Fruit fly (Drosophila melanogaster): ENCODE measurements around the gene Ubr3.
A peak's percentile ranks its signal among the peaks of the same experiment; 100 is the strongest.

Ubr3 gene

dm6 chrX:7901153-7902038, 34.3 kb upstream of the Ubr3 start, which contains the start of the genes RpS6 and bys (continued):
- TF ChIP-seq CG9876 (GFP tag; optimal IDR thresholded peaks at IDR 0.05) (peak; percentile 6), pfk (GFP tag; optimal IDR thresholded peaks at IDR 0.05) (peak; percentile 57), CoRest (tag; optimal IDR thresholded peaks at IDR 0.05) (peak; percentile 57), CG5245 (GFP tag; optimal IDR thresholded peaks at IDR 0.05) (peak; percentile 19), Dad (GFP tag; optimal IDR thresholded peaks at IDR 0.05) (no peak), az2 (GFP tag; optimal IDR thresholded peaks at IDR 0.05) (peak; percentile 29), CG11456 (GFP tag; IDR thresholded peaks at IDR 0.05) (peak; percentile 81), CG12769 (tag; optimal IDR thresholded peaks at IDR 0.05) (peak; percentile 4), tll (GFP tag; optimal IDR thresholded peaks at IDR 0.05) (no peak), lab (GFP tag; optimal IDR thresholded peaks at IDR 0.05) (peak; percentile 80), CG9817 (tag; optimal IDR thresholded peaks at IDR 0.05) (peak; percentile 40), CG12155 (GFP tag; optimal IDR thresholded peaks at IDR 0.05) (peak; percentile 16), tap (tag; optimal IDR thresholded peaks at IDR 0.05) (no peak), CG15073 (GFP tag; optimal IDR thresholded peaks at IDR 0.05) (no peak), gcm2 (GFP tag; optimal IDR thresholded peaks at IDR 0.05) (no peak), HLH4C (GFP tag; IDR thresholded peaks at IDR 0.05; ENCODE audit: partially characterized antibody) (peak; percentile 73), kah (GFP tag; optimal IDR thresholded peaks at IDR 0.05) (peak; percentile 41), CG14441 (GFP tag; IDR thresholded peaks at IDR 0.05) (peak; percentile 58), MBD-R2 (GFP tag; IDR thresholded peaks at IDR 0.05) (peak; percentile 38), Mad (GFP tag; optimal IDR thresholded peaks at IDR 0.05) (peak; percentile 10), Gug (GFP tag; IDR thresholded peaks at IDR 0.05) (peak; percentile 69), Chrac-16 (GFP tag; optimal IDR thresholded peaks at IDR 0.05) (peak; percentile 48), CkIIα-i1 (GFP tag; IDR thresholded peaks at IDR 0.05) (no peak), Hey (tag; optimal IDR thresholded peaks at IDR 0.05) (no peak), crc (GFP tag; optimal IDR thresholded peaks at IDR 0.05) (no peak), HLH54F (GFP tag; optimal IDR thresholded peaks at IDR 0.05) (peak; percentile 22), exex (tag; optimal IDR thresholded peaks at IDR 0.05) (no peak), Atf-2 (GFP tag; optimal IDR thresholded peaks at IDR 0.05) (no peak), sens (GFP tag) (no peak), CG31365 (tag; optimal IDR thresholded peaks at IDR 0.05) (peak; percentile 6), GATAe (GFP tag; conservative IDR thresholded peaks at IDR 0.05) (no peak), zfh1 (GFP tag; IDR thresholded peaks at IDR 0.05) (peak; percentile 69), CG8089 (GFP tag; optimal IDR thresholded peaks at IDR 0.05) (peak; percentile 5), CG15696 (tag; optimal IDR thresholded peaks at IDR 0.05) (peak; percentile 3), CG2129 (GFP tag; IDR thresholded peaks at IDR 0.05; ENCODE audit: partially characterized antibody) (peak; percentile 74), CG10321 (GFP tag; IDR thresholded peaks at IDR 0.05) (no peak), CG12659 (GFP tag; optimal IDR thresholded peaks at IDR 0.05) (peak; percentile 65), CG6683 (GFP tag; optimal IDR thresholded peaks at IDR 0.05) (no peak), sim (GFP tag; IDR thresholded peaks at IDR 0.05) (0 out of 2 replicates have a peak, but pooled peaks have one; percentile 23), CG12236 (GFP tag; optimal IDR thresholded peaks at IDR 0.05) (no peak), CG2712 (tag; optimal IDR thresholded peaks at IDR 0.05) (peak; percentile 39), Ptx1 (GFP tag; IDR thresholded peaks at IDR 0.05) (peak; percentile 33), slbo (GFP tag; IDR thresholded peaks at IDR 0.05) (peak; percentile 81), Scr (GFP tag; IDR thresholded peaks at IDR 0.05; ENCODE audit: partially characterized antibody) (peak; percentile 88), CG16863 (GFP tag; optimal IDR thresholded peaks at IDR 0.05) (no peak), ranshi (GFP tag; IDR thresholded peaks at IDR 0.05) (peak; percentile 39), zen2 (GFP tag; IDR thresholded peaks at IDR 0.05; ENCODE audit: partially characterized antibody) (peak; percentile 71), MESR4 (GFP tag; optimal IDR thresholded peaks at IDR 0.05) (peak; percentile 93), Ets97D (GFP tag; optimal IDR thresholded peaks at IDR 0.05) (peak; percentile 96)

Measured in whole organism, embryonic.